Worm (Caenorhabditis elegans) whole organism, L2 larva: Measurements from ENCODE around the gene nhr-1.

Experiments
- alr-1 ChIP-seq: fragments of 150-350 bp; optimal IDR thresholded peaks from 2 replicates; lab custom pipeline; 2014; ENCODE audit warnings: missing biosample characterization, missing genetic modification characterization
- mdl-1 ChIP-seq, 2 experiments: fragments of 150-350 bp in 1 of 2; sonication (generic microtip) in 1 of 2; optimal IDR thresholded peaks; 2 replicates each; lab custom pipeline; 2017; ENCODE audit warnings: missing biosample characterization in 2 of 2, missing genetic modification characterization in 2 of 2
- nhr-237 ChIP-seq: fragments of 150-350 bp; optimal IDR thresholded peaks from 2 replicates; lab custom pipeline; 2014; ENCODE audit warnings: missing biosample characterization, missing genetic modification characterization
- nhr-25 ChIP-seq: fragments of 150-350 bp; sonication (generic microtip); optimal IDR thresholded peaks from 3 replicates; lab custom pipeline; 2014; ENCODE audit warnings: missing biosample characterization, missing genetic modification characterization
- nhr-77 ChIP-seq: fragments of 150-350 bp; optimal IDR thresholded peaks from 2 replicates; lab custom pipeline; 2014; ENCODE audit warnings: missing biosample characterization, missing genetic modification characterization
- skn-1 ChIP-seq: sonication (generic microtip); optimal IDR thresholded peaks from 2 replicates; lab custom pipeline; 2017; ENCODE audit warnings: missing biosample characterization, missing genetic modification characterization
- snpc-4 ChIP-seq: fragments of 150-350 bp; optimal IDR thresholded peaks from 2 replicates; lab custom pipeline; 2014; ENCODE audit warnings: missing biosample characterization, missing genetic modification characterization
- unc-62 ChIP-seq: fragments of 150-350 bp; optimal IDR thresholded peaks from 2 replicates; lab custom pipeline; 2014; ENCODE audit warnings: missing biosample characterization, missing genetic modification reagents, missing genetic modification characterization

DNA sequence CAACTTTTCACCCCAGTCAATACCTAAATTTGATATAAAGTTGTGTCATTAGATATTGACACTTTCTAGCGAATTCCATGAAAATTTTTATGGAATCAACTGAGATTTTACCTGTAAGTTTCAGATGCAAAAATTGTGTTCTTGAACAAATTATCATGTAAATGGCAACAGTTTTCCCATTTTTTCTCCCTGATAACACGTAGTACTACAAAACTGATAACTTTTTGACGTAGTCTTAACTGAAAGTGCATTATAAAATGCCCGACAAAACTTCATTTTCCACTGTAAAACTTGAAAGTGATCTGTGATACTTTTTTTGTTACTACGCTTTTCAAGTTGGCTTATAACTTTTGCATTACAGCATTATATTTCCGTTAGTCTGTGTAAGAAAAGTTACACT is 35.2 kb upstream of the nhr-1 start:
- TF ChIP-seq nhr-77 (no peak), alr-1 (tag; lab: Kevin White, UChicago) (no peak), snpc-4 (tag; lab: Kevin White, UChicago) (no peak), nhr-237 (tag; lab: Kevin White, UChicago) (no peak), skn-1 (tag; lab: Kevin White, UChicago) (no peak), unc-62 (GFP tag; lab: Kevin White, UChicago) (no peak), mdl-1 (tag; optimal IDR thresholded peaks at IDR 0.05; lab: Kevin White, UChicago) (no peak), nhr-25 (tag; lab: Kevin White, UChicago) (no peak)
